Worm (Caenorhabditis elegans) whole organism, late embryonic: ENCODE results near the gene col-123.

Experiments used
- C08G9.2 ChIP-seq: sonication (generic microtip); optimal IDR thresholded peaks from 2 replicates; lab custom pipeline; 2016; ENCODE audit warnings: mild to moderate bottlenecking, missing genetic modification characterization, moderate library complexity, missing compliant biosample characterization
- C38D4.7 ChIP-seq: fragments of 200-800 bp; sonication (Bioruptor generic); optimal IDR thresholded peaks from 2 replicates; lab custom pipeline; 2018; ENCODE audit warnings: mild to moderate bottlenecking, missing genetic modification characterization, moderate library complexity, missing compliant biosample characterization
- K02D7.2 ChIP-seq: sonication (generic microtip); optimal IDR thresholded peaks from 2 replicates; lab custom pipeline; 2017; ENCODE audit warnings: mild to moderate bottlenecking, missing genetic modification characterization, missing compliant biosample characterization
- K09A11.1 ChIP-seq: sonication (generic microtip); optimal IDR thresholded peaks from 2 replicates; lab custom pipeline; 2017; ENCODE audit warnings: antibody characterized with exemption, mild to moderate bottlenecking, missing genetic modification characterization, missing compliant biosample characterization; ENCODE audit not compliant: insufficient read depth
- Y22D7AL.16 ChIP-seq: sonication (generic microtip); optimal IDR thresholded peaks from 2 replicates; lab custom pipeline; 2016; ENCODE audit warnings: missing genetic modification characterization, missing compliant biosample characterization
- ahr-1 ChIP-seq: sonication (generic microtip); optimal IDR thresholded peaks from 2 replicates; lab custom pipeline; 2016; ENCODE audit warnings: missing genetic modification characterization, missing compliant biosample characterization
- ceh-14 ChIP-seq: sonication (generic microtip); optimal IDR thresholded peaks from 2 replicates; lab custom pipeline; 2016; ENCODE audit warnings: missing genotype, missing genetic modification characterization, missing compliant biosample characterization
- ceh-19 ChIP-seq: fragments of 200-800 bp; sonication (Bioruptor generic); optimal IDR thresholded peaks from 2 replicates; lab custom pipeline; 2018; ENCODE audit warnings: mild to moderate bottlenecking, missing genetic modification characterization, missing compliant biosample characterization
- ceh-22 ChIP-seq: sonication (generic microtip); optimal IDR thresholded peaks from 2 replicates; lab custom pipeline; 2017; ENCODE audit warnings: missing biosample characterization, missing genetic modification characterization
- ceh-24 ChIP-seq: sonication (generic microtip); optimal IDR thresholded peaks from 2 replicates; lab custom pipeline; 2016; ENCODE audit warnings: mild to moderate bottlenecking, missing genetic modification characterization, missing compliant biosample characterization
- ceh-48 ChIP-seq: sonication (generic microtip); optimal IDR thresholded peaks from 2 replicates; lab custom pipeline; 2016; ENCODE audit warnings: missing genetic modification characterization, inconsistent platforms, missing compliant biosample characterization
- ceh-6 ChIP-seq: fragments of 200-800 bp; sonication (Bioruptor generic); optimal IDR thresholded peaks from 2 replicates; lab custom pipeline; 2018; ENCODE audit warnings: mild to moderate bottlenecking, missing genetic modification characterization, missing compliant biosample characterization
- ceh-9 ChIP-seq: sonication (generic microtip); optimal IDR thresholded peaks from 2 replicates; lab custom pipeline; 2016; ENCODE audit warnings: mild to moderate bottlenecking, missing genetic modification characterization, inconsistent platforms, missing compliant biosample characterization
- che-1 ChIP-seq: sonication (generic microtip); optimal IDR thresholded peaks from 2 replicates; lab custom pipeline; 2016; ENCODE audit warnings: mild to moderate bottlenecking, missing genetic modification characterization, missing compliant biosample characterization
- dmd-4 ChIP-seq: sonication (generic microtip); optimal IDR thresholded peaks from 2 replicates; lab custom pipeline; 2016; ENCODE audit warnings: borderline replicate concordance, missing genetic modification characterization, missing compliant biosample characterization
- dve-1 ChIP-seq: sonication (generic microtip); optimal IDR thresholded peaks from 2 replicates; lab custom pipeline; 2017; ENCODE audit warnings: antibody characterized with exemption, mild to moderate bottlenecking, missing genetic modification characterization, missing compliant biosample characterization
- elt-2 ChIP-seq: sonication (generic microtip); optimal IDR thresholded peaks from 2 replicates; lab custom pipeline; 2016; ENCODE audit warnings: missing genetic modification reagents, missing genetic modification characterization, missing compliant biosample characterization
- elt-4 ChIP-seq: sonication (generic microtip); optimal IDR thresholded peaks from 2 replicates; lab custom pipeline; 2016; ENCODE audit warnings: missing genetic modification characterization, missing compliant biosample characterization
- eyg-1 ChIP-seq: sonication (generic microtip); optimal IDR thresholded peaks from 2 replicates; lab custom pipeline; 2016; ENCODE audit warnings: missing genotype, missing genetic modification characterization, missing compliant biosample characterization
- fax-1 ChIP-seq: sonication (generic microtip); optimal IDR thresholded peaks from 2 replicates; lab custom pipeline; 2016; ENCODE audit warnings: missing genotype, missing genetic modification characterization, missing compliant biosample characterization
- fkh-6 ChIP-seq: sonication (generic microtip); optimal IDR thresholded peaks from 2 replicates; lab custom pipeline; 2016; ENCODE audit warnings: missing genetic modification characterization, missing compliant biosample characterization
- gmeb-2 ChIP-seq: sonication (generic microtip); optimal IDR thresholded peaks from 2 replicates; lab custom pipeline; 2016; ENCODE audit warnings: missing genetic modification characterization, inconsistent platforms, missing compliant biosample characterization
- hlh-13 ChIP-seq: fragments of 200-800 bp; sonication (Bioruptor generic); optimal IDR thresholded peaks from 2 replicates; lab custom pipeline; 2018; ENCODE audit warnings: mild to moderate bottlenecking, missing genetic modification characterization, missing compliant biosample characterization
- hlh-15 ChIP-seq: sonication (generic microtip); optimal IDR thresholded peaks from 2 replicates; lab custom pipeline; 2016; ENCODE audit warnings: missing genetic modification characterization, missing compliant biosample characterization
- hlh-6 ChIP-seq: sonication (generic microtip); optimal IDR thresholded peaks from 2 replicates; lab custom pipeline; 2016; ENCODE audit warnings: missing genotype, missing genetic modification characterization, missing compliant biosample characterization
- lim-6 ChIP-seq: sonication (generic microtip); optimal IDR thresholded peaks from 2 replicates; lab custom pipeline; 2016; ENCODE audit warnings: missing genetic modification characterization, missing compliant biosample characterization
- madf-2 ChIP-seq: sonication (generic microtip); optimal IDR thresholded peaks from 2 replicates; lab custom pipeline; 2017; ENCODE audit warnings: missing genetic modification characterization, missing compliant biosample characterization
- mec-3 ChIP-seq: sonication (generic microtip); optimal IDR thresholded peaks from 2 replicates; lab custom pipeline; 2016; ENCODE audit warnings: borderline replicate concordance, missing genetic modification characterization, missing compliant biosample characterization
- nfya-1 ChIP-seq: sonication (generic microtip); optimal IDR thresholded peaks from 2 replicates; lab custom pipeline; 2017; ENCODE audit warnings: missing genetic modification characterization, mild to moderate bottlenecking, missing compliant biosample characterization, antibody characterized with exemption, moderate library complexity
- nhr-232 ChIP-seq: sonication (generic microtip); optimal IDR thresholded peaks from 2 replicates; lab custom pipeline; 2016; ENCODE audit warnings: missing genetic modification characterization, missing compliant biosample characterization
- odd-2 ChIP-seq: sonication (generic microtip); optimal IDR thresholded peaks from 2 replicates; lab custom pipeline; 2017; ENCODE audit warnings: antibody characterized with exemption, mild to moderate bottlenecking, missing genetic modification characterization, missing compliant biosample characterization
- pag-3 ChIP-seq: sonication (generic microtip); optimal IDR thresholded peaks from 2 replicates; lab custom pipeline; 2016; ENCODE audit warnings: missing compliant biosample characterization, missing genetic modification characterization, borderline replicate concordance
- pat-9 ChIP-seq: fragments of 200-800 bp; sonication (Bioruptor generic); optimal IDR thresholded peaks from 2 replicates; lab custom pipeline; 2018; ENCODE audit warnings: mild to moderate bottlenecking, missing genetic modification characterization, moderate library complexity, missing compliant biosample characterization
- pax-1 ChIP-seq: fragments of 150-350 bp; optimal IDR thresholded peaks from 2 replicates; lab custom pipeline; 2014; ENCODE audit warnings: missing biosample characterization, missing genetic modification characterization
- pha-2 ChIP-seq: sonication (generic microtip); optimal IDR thresholded peaks from 2 replicates; lab custom pipeline; 2017; ENCODE audit warnings: mild to moderate bottlenecking, missing genetic modification characterization, missing compliant biosample characterization
- pha-4 ChIP-seq: fragments of 150-350 bp; optimal IDR thresholded peaks from 2 replicates; lab custom pipeline; 2018; ENCODE audit warnings: missing biosample characterization, missing genetic modification reagents, missing genetic modification characterization
- pqm-1 ChIP-seq: sonication (generic microtip); optimal IDR thresholded peaks from 2 replicates; lab custom pipeline; 2016; ENCODE audit warnings: missing genetic modification characterization, missing compliant biosample characterization
- ref-2 ChIP-seq: sonication (generic microtip); optimal IDR thresholded peaks from 2 replicates; lab custom pipeline; 2016; ENCODE audit warnings: missing genetic modification characterization, missing compliant biosample characterization
- rnt-1 ChIP-seq: sonication (generic microtip); optimal IDR thresholded peaks from 2 replicates; lab custom pipeline; 2016; ENCODE audit warnings: missing genetic modification characterization, missing compliant biosample characterization
- sdc-2 ChIP-seq: sonication (generic microtip); optimal IDR thresholded peaks from 2 replicates; lab custom pipeline; 2016; ENCODE audit warnings: missing genotype, missing genetic modification characterization, missing compliant biosample characterization
- syd-9 ChIP-seq: sonication (generic microtip); optimal IDR thresholded peaks from 2 replicates; lab custom pipeline; 2016; ENCODE audit warnings: mild to moderate bottlenecking, missing genetic modification characterization, moderate library complexity, missing compliant biosample characterization
- tbx-2 ChIP-seq: sonication (generic microtip); optimal IDR thresholded peaks from 2 replicates; lab custom pipeline; 2016; ENCODE audit warnings: missing genetic modification characterization, missing compliant biosample characterization
- tbx-7 ChIP-seq: sonication (generic microtip); optimal IDR thresholded peaks from 2 replicates; lab custom pipeline; 2016; ENCODE audit warnings: missing genotype, missing genetic modification characterization, missing compliant biosample characterization
- ttx-3 ChIP-seq: sonication (generic microtip); optimal IDR thresholded peaks from 2 replicates; lab custom pipeline; 2016; ENCODE audit warnings: missing genetic modification reagents, missing genetic modification characterization, missing compliant biosample characterization
- unc-55 ChIP-seq: sonication (generic microtip); optimal IDR thresholded peaks from 2 replicates; lab custom pipeline; 2017; ENCODE audit warnings: missing biosample characterization, missing genetic modification reagents, missing genetic modification characterization
- zip-5 ChIP-seq: sonication (generic microtip); optimal IDR thresholded peaks from 2 replicates; lab custom pipeline; 2016; ENCODE audit warnings: missing genetic modification characterization, missing compliant biosample characterization
- ztf-16 ChIP-seq: sonication (generic microtip); optimal IDR thresholded peaks from 2 replicates; lab custom pipeline; 2017; ENCODE audit warnings: missing genetic modification characterization, missing compliant biosample characterization

col-123 gene

DNA sequence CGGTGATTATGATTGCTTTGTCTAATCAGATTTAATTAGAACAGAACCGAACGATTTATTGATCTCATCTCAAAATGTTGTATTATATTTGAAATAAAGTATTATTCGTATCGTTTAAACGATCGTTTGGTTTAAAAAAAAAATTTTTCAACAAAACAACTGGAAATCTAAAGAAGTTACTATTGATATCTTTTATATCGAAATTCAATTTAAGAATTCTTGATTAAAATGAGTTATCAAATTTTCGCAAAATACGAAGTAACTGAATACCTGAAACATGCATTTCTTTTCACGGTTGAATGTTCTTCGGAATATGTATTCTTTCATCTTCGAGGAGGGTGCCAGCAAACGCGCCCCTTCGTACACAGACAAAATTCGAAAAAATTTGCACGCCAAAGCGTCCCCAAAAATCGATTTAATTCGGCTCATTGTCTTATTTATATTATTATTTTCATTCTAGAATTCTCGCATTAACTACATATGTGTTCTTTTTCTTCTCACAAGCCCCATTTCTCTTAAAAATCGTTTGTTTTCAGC is 36.3 kb downstream of the col-123 start, which contains the start of gene npp-1 (continued):
- TF ChIP-seq K09A11.1 (no peak), pqm-1 (tag; lab: Kevin White, UChicago) (no peak), Y22D7AL.16 (tag; lab: Kevin White, UChicago) (no peak), ztf-16 (tag; lab: Kevin White, UChicago) (no peak), pat-9 (tag; lab: Kevin White, UChicago) (no peak), lim-6 (tag; lab: Kevin White, UChicago) (no peak), hlh-13 (no peak), sdc-2 (tag; lab: Kevin White, UChicago) (no peak), fkh-6 (tag; lab: Kevin White, UChicago) (no peak), ttx-3 (tag; lab: Kevin White, UChicago) (no peak), tbx-2 (tag; lab: Kevin White, UChicago) (peak; percentile 59), ceh-6 (GFP tag; lab: Kevin White, UChicago) (no peak), fax-1 (peak; percentile 16), syd-9 (tag; lab: Kevin White, UChicago) (no peak), ceh-19 (GFP tag; lab: Kevin White, UChicago) (no peak), C38D4.7 (GFP tag; lab: Kevin White, UChicago) (no peak), che-1 (no peak), eyg-1 (no peak), pha-4 (no peak), unc-55 (no peak), ceh-48 (tag; lab: Kevin White, UChicago) (peak; percentile 38), ceh-9 (tag; lab: Kevin White, UChicago) (no peak), ceh-22 (no peak), C08G9.2 (peak; percentile 12), elt-2 (tag; lab: Kevin White, UChicago) (peak; percentile 43), hlh-15 (tag; lab: Kevin White, UChicago) (no peak), rnt-1 (tag; lab: Kevin White, UChicago) (no peak), nhr-232 (no peak), ahr-1 (tag; lab: Kevin White, UChicago) (no peak), odd-2 (tag; lab: Kevin White, UChicago) (no peak), K02D7.2 (tag; lab: Kevin White, UChicago) (no peak), elt-4 (tag; lab: Kevin White, UChicago) (no peak), pag-3 (tag; lab: Kevin White, UChicago) (no peak), dve-1 (no peak), zip-5 (tag; lab: Kevin White, UChicago) (peak; percentile 29), ceh-14 (tag; lab: Kevin White, UChicago) (peak; percentile 23), ref-2 (tag; lab: Kevin White, UChicago) (peak; percentile 21), dmd-4 (no peak), mec-3 (tag; lab: Kevin White, UChicago) (no peak), madf-2 (tag; lab: Kevin White, UChicago) (no peak), pax-1 (tag; lab: Kevin White, UChicago) (no peak), nfya-1 (tag; lab: Kevin White, UChicago) (peak; percentile 14), pha-2 (tag; lab: Kevin White, UChicago) (no peak), hlh-6 (tag; lab: Kevin White, UChicago) (no peak), tbx-7 (tag; lab: Kevin White, UChicago) (no peak), ceh-24 (tag; lab: Kevin White, UChicago) (no peak), gmeb-2 (tag; lab: Kevin White, UChicago) (no peak)
